Fruit fly (Drosophila melanogaster): ENCODE results near the gene Thor.

The Thor gene

dm6 chr2L:3469869-3470268, 8.4 kb upstream of the Thor start, which contains the start of the genes Pif1 and CG31776 (continued):
- TF ChIP-seq CG6175 (GFP tag; IDR thresholded peaks at IDR 0.05) (no peak), CG14441 (GFP tag; IDR thresholded peaks at IDR 0.05) (no peak), Sox102F (GFP tag; optimal IDR thresholded peaks at IDR 0.05) (no peak), Mrtf (GFP tag; IDR thresholded peaks at IDR 0.05) (no peak), Doc3 (GFP tag; IDR thresholded peaks at IDR 0.05; ENCODE audit: partially characterized antibody) (peak; percentile 76), phol (tag; optimal IDR thresholded peaks at IDR 0.05) (peak; percentile 38), zfh2 (GFP tag; optimal IDR thresholded peaks at IDR 0.05) (no peak), CG10979 (tag; optimal IDR thresholded peaks at IDR 0.05) (no peak), p53 (GFP tag; optimal IDR thresholded peaks at IDR 0.05) (peak; percentile 9), CG30403 (GFP tag; optimal IDR thresholded peaks at IDR 0.05) (no peak), CG31224 (GFP tag; IDR thresholded peaks at IDR 0.05) (no peak), CG8281 (tag; optimal IDR thresholded peaks at IDR 0.05) (no peak), danr (GFP tag; IDR thresholded peaks at IDR 0.05) (no peak), kah (GFP tag; optimal IDR thresholded peaks at IDR 0.05) (no peak), HmgD (GFP tag; optimal IDR thresholded peaks at IDR 0.05) (no peak), Max (GFP tag; optimal IDR thresholded peaks at IDR 0.05) (no peak), CG3407 (GFP tag; optimal IDR thresholded peaks at IDR 0.05) (no peak), ATbp (GFP tag; optimal IDR thresholded peaks at IDR 0.05) (no peak), hb (GFP tag; IDR thresholded peaks at IDR 0.05; ENCODE audit: partially characterized antibody) (peak; percentile 75; the same call in 2 of the 3 replicates), ato (GFP tag; IDR thresholded peaks at IDR 0.05; ENCODE audit: partially characterized antibody) (peak; percentile 79; the same call in 1 of the 2 replicates), ase (GFP tag; IDR thresholded peaks at IDR 0.05) (no peak), Fer2 (tag; optimal IDR thresholded peaks at IDR 0.05) (no peak), slou (GFP tag; optimal IDR thresholded peaks at IDR 0.05) (no peak), croc (GFP tag; conservative IDR thresholded peaks at IDR 0.05) (no peak), Mad (GFP tag; optimal IDR thresholded peaks at IDR 0.05) (no peak), BEAF-32 (GFP tag; optimal IDR thresholded peaks at IDR 0.05) (peak; percentile 92), wor (GFP tag; IDR thresholded peaks at IDR 0.05) (no peak), CG17385 (GFP tag; optimal IDR thresholded peaks at IDR 0.05) (no peak), Ssrp (tag; optimal IDR thresholded peaks at IDR 0.05) (no peak), onecut (GFP tag; IDR thresholded peaks at IDR 0.05) (no peak), CG43689 (GFP tag; IDR thresholded peaks at IDR 0.05) (no peak), CG16815 (GFP tag; optimal IDR thresholded peaks at IDR 0.05) (no peak), pb (GFP tag; optimal IDR thresholded peaks at IDR 0.05) (no peak), CG12299 (tag; optimal IDR thresholded peaks at IDR 0.05) (no peak), ERR (GFP tag; optimal IDR thresholded peaks at IDR 0.05) (no peak), Hand (GFP tag; optimal IDR thresholded peaks at IDR 0.05) (no peak), abd-A (tag; optimal IDR thresholded peaks at IDR 0.05) (no peak), Asciz (GFP tag; optimal IDR thresholded peaks at IDR 0.05) (no peak), CG2199 (GFP tag; IDR thresholded peaks at IDR 0.05) (no peak), dmrt11E (tag; optimal IDR thresholded peaks at IDR 0.05) (no peak), Camta (GFP tag; optimal IDR thresholded peaks at IDR 0.05) (no peak), mirr (GFP tag; optimal IDR thresholded peaks at IDR 0.05) (no peak), H15 (GFP tag; IDR thresholded peaks at IDR 0.05) (no peak), D19A (tag; optimal IDR thresholded peaks at IDR 0.05) (no peak), CG5245 (GFP tag; optimal IDR thresholded peaks at IDR 0.05) (no peak), unc-4 (GFP tag; IDR thresholded peaks at IDR 0.05; ENCODE audit: partially characterized antibody) (peak; percentile 70), sob (GFP tag; IDR thresholded peaks at IDR 0.05) (no peak), B-H2 (GFP tag; optimal IDR thresholded peaks at IDR 0.05) (no peak), CG18262 (tag; optimal IDR thresholded peaks at IDR 0.05) (no peak), CG12942 (GFP tag; optimal IDR thresholded peaks at IDR 0.05) (no peak), h (optimal IDR thresholded peaks at IDR 0.05) (no peak), Abd-B (GFP tag; optimal IDR thresholded peaks at IDR 0.05) (no peak)
